Fruit fly (Drosophila melanogaster) whole organism, embryonic: Measurements from ENCODE around the gene scyl.

Source experiments
- BtbVII ChIP-seq: fragments of 200-800 bp; sonication (Bioruptor generic); optimal IDR thresholded peaks from 3 replicates; lab custom pipeline; 2017; ENCODE audit warnings: missing biosample characterization, mild to moderate bottlenecking, missing genetic modification characterization
- CG13287 ChIP-seq: fragments of 200-800 bp; sonication (Bioruptor generic); IDR thresholded peaks from 2 replicates; pipeline ENCODE4 v1.3.6; 2022; ENCODE audit warnings: missing biosample characterization, missing genetic modification characterization; ENCODE audit not compliant: partially characterized antibody
- CG15011 ChIP-seq: fragments of 200-800 bp; sonication (Bioruptor generic); optimal IDR thresholded peaks from 3 replicates; lab custom pipeline; 2018; ENCODE audit warnings: missing biosample characterization, mild to moderate bottlenecking, missing genetic modification characterization
- CG15073 ChIP-seq: fragments of 200-800 bp; sonication (Bioruptor generic); optimal IDR thresholded peaks from 2 replicates; lab custom pipeline; 2016; ENCODE audit warnings: missing biosample characterization, missing genetic modification characterization
- CG15514 ChIP-seq: fragments of 200-800 bp; sonication (Bioruptor generic); optimal IDR thresholded peaks from 3 replicates; lab custom pipeline; 2017; ENCODE audit warnings: missing biosample characterization, missing genetic modification characterization, mild to moderate bottlenecking, moderate library complexity, missing genetic modification reagents
- CG16813 ChIP-seq: fragments of 200-800 bp; sonication (Bioruptor generic); IDR thresholded peaks from 3 replicates; pipeline ENCODE4 v1.3.6; 2022; ENCODE audit warnings: missing biosample characterization, missing genetic modification characterization; ENCODE audit not compliant: partially characterized antibody
- CG17186 ChIP-seq: fragments of 200-800 bp; sonication (Bioruptor generic); optimal IDR thresholded peaks from 3 replicates; lab custom pipeline; 2017; ENCODE audit warnings: missing biosample characterization, missing genetic modification reagents, missing genetic modification characterization
- CG17359 ChIP-seq: fragments of 200-800 bp; sonication (Bioruptor generic); optimal IDR thresholded peaks from 3 replicates; lab custom pipeline; 2018; ENCODE audit warnings: missing biosample characterization, mild to moderate bottlenecking, missing genetic modification characterization, moderate library complexity
- CG18011 ChIP-seq: fragments of 200-800 bp; sonication (Bioruptor generic); optimal IDR thresholded peaks from 2 replicates; lab custom pipeline; 2017; ENCODE audit warnings: missing biosample characterization, missing genetic modification characterization, mild to moderate bottlenecking, moderate library complexity, missing genotype
- CG18599 ChIP-seq: fragments of 200-800 bp; sonication (Bioruptor generic); optimal IDR thresholded peaks from 3 replicates; lab custom pipeline; 2017; ENCODE audit warnings: missing biosample characterization, missing genetic modification characterization, mild to moderate bottlenecking, moderate library complexity, missing genetic modification reagents
- CG2116 ChIP-seq: fragments of 200-800 bp; sonication (Bioruptor generic); optimal IDR thresholded peaks from 3 replicates; lab custom pipeline; 2018; ENCODE audit warnings: missing biosample characterization, mild to moderate bottlenecking, missing genetic modification characterization
- CG3065 ChIP-seq: fragments of 200-800 bp; sonication (Bioruptor generic); optimal IDR thresholded peaks from 2 replicates; lab custom pipeline; 2016; ENCODE audit warnings: missing biosample characterization, missing genetic modification characterization
- CG3163 ChIP-seq: fragments of 200-800 bp; sonication (Bioruptor generic); optimal IDR thresholded peaks from 3 replicates; lab custom pipeline; 2016; ENCODE audit warnings: missing biosample characterization, missing genetic modification characterization
- CG3407 ChIP-seq: fragments of 200-800 bp; sonication (Bioruptor generic); optimal IDR thresholded peaks from 2 replicates; lab custom pipeline; 2018; ENCODE audit warnings: missing biosample characterization, mild to moderate bottlenecking, missing genetic modification characterization
- CG4424 ChIP-seq: fragments of 200-800 bp; sonication (Bioruptor generic); optimal IDR thresholded peaks from 3 replicates; lab custom pipeline; 2016; ENCODE audit warnings: missing biosample characterization, missing genetic modification characterization
- CrebB ChIP-seq: fragments of 200-800 bp; sonication (Bioruptor generic); optimal IDR thresholded peaks from 3 replicates; lab custom pipeline; 2018; ENCODE audit warnings: missing biosample characterization, mild to moderate bottlenecking, missing genetic modification characterization
- Dad ChIP-seq: fragments of 200-800 bp; sonication (Bioruptor generic); optimal IDR thresholded peaks from 3 replicates; lab custom pipeline; 2016; ENCODE audit warnings: missing biosample characterization, missing genetic modification characterization
- ERR ChIP-seq: fragments of 200-800 bp; sonication (Bioruptor generic); optimal IDR thresholded peaks from 2 replicates; lab custom pipeline; 2016; ENCODE audit warnings: missing biosample characterization, missing genetic modification characterization
- H2.0 ChIP-seq: fragments of 200-800 bp; sonication (Bioruptor generic); IDR thresholded peaks from 2 replicates; pipeline ENCODE4 v1.3.6; 2022; ENCODE audit warnings: missing biosample characterization, missing genetic modification characterization
- HHEX ChIP-seq: fragments of 200-800 bp; sonication (Bioruptor generic); optimal IDR thresholded peaks from 3 replicates; lab custom pipeline; 2017; ENCODE audit warnings: missing biosample characterization, mild to moderate bottlenecking, missing genetic modification characterization, missing genetic modification reagents
- MESR4 ChIP-seq: fragments of 200-800 bp; sonication (Bioruptor generic); optimal IDR thresholded peaks from 2 replicates; lab custom pipeline; 2018; ENCODE audit warnings: missing biosample characterization, mild to moderate bottlenecking, missing genetic modification characterization, moderate library complexity
- Myb ChIP-seq: fragments of 200-800 bp; sonication (Bioruptor generic); optimal IDR thresholded peaks from 2 replicates; lab custom pipeline; 2016; ENCODE audit warnings: missing biosample characterization, missing genetic modification characterization
- NfI ChIP-seq: fragments of 200-800 bp; sonication (Bioruptor generic); optimal IDR thresholded peaks from 3 replicates; lab custom pipeline; 2018; ENCODE audit warnings: missing biosample characterization, mild to moderate bottlenecking, missing genetic modification characterization, moderate library complexity
- Opbp ChIP-seq: fragments of 200-800 bp; sonication (Bioruptor generic); IDR thresholded peaks from 3 replicates; pipeline ENCODE4 v1.3.6; 2022; ENCODE audit warnings: missing biosample characterization, missing genetic modification characterization; ENCODE audit not compliant: partially characterized antibody
- Rx ChIP-seq: fragments of 200-800 bp; sonication (Bioruptor generic); IDR thresholded peaks from 2 replicates; pipeline ENCODE4 v1.3.6; 2022; ENCODE audit warnings: missing biosample characterization, missing genetic modification characterization
- Sin3A ChIP-seq: fragments of >200 bp; optimal IDR thresholded peaks from 2 replicates; lab custom pipeline; 2018
- Stat92E ChIP-seq, 3 experiments: fragments of >200 bp in 2 of 3; fragments of 200-800 bp in 1 of 3; sonication (Bioruptor generic) in 1 of 3; optimal IDR thresholded peaks; 2 replicates each; lab custom pipeline; 2017 to 2019; ENCODE audit warnings: missing biosample characterization in 3 of 3, missing genetic modification characterization in 3 of 3, mild to moderate bottlenecking in 1 of 3, moderate library complexity in 1 of 3
- Vsx1 ChIP-seq: fragments of 200-800 bp; sonication (Bioruptor generic); optimal IDR thresholded peaks from 2 replicates; lab custom pipeline; 2017; ENCODE audit warnings: missing biosample characterization, mild to moderate bottlenecking, missing genetic modification characterization, missing genetic modification reagents
- Xbp1 ChIP-seq: fragments of 200-800 bp; sonication (Bioruptor generic); optimal IDR thresholded peaks from 3 replicates; lab custom pipeline; 2016; ENCODE audit warnings: missing biosample characterization, mild to moderate bottlenecking, missing genetic modification characterization
- ab ChIP-seq: fragments of 200-800 bp; sonication (Bioruptor generic); optimal IDR thresholded peaks from 2 replicates; lab custom pipeline; 2016; ENCODE audit warnings: missing biosample characterization, missing genetic modification characterization
- bowl ChIP-seq: fragments of 200-800 bp; sonication (Bioruptor generic); IDR thresholded peaks from 2 replicates; pipeline ENCODE4 v1.3.6; 2022; ENCODE audit warnings: missing biosample characterization, missing genetic modification characterization
- dan ChIP-seq: fragments of 200-800 bp; sonication (Bioruptor generic); IDR thresholded peaks from 2 replicates; pipeline ENCODE4 v1.3.6; 2022; ENCODE audit warnings: missing biosample characterization, missing genetic modification characterization
- ems ChIP-seq: fragments of 200-800 bp; sonication (Bioruptor generic); optimal IDR thresholded peaks from 3 replicates; lab custom pipeline; 2016; ENCODE audit warnings: missing biosample characterization, missing genetic modification characterization
- eve ChIP-seq, 2 experiments: fragments of >200 bp; optimal IDR thresholded peaks; 2 replicates each; lab custom pipeline; 2017; ENCODE audit warnings: missing biosample characterization in 2 of 2, missing genetic modification characterization in 2 of 2
- fd64A ChIP-seq: fragments of 200-800 bp; sonication (Bioruptor generic); optimal IDR thresholded peaks from 3 replicates; lab custom pipeline; 2018; ENCODE audit warnings: missing biosample characterization, mild to moderate bottlenecking, missing genetic modification characterization
- gfzf ChIP-seq: fragments of 200-800 bp; sonication (Bioruptor generic); optimal IDR thresholded peaks from 2 replicates; lab custom pipeline; 2016; ENCODE audit warnings: missing biosample characterization, mild to moderate bottlenecking, missing genetic modification characterization, moderate library complexity
- ham ChIP-seq: fragments of 200-800 bp; sonication (Bioruptor generic); IDR thresholded peaks from 2 replicates; pipeline ENCODE4 v1.3.6; 2022; ENCODE audit warnings: missing biosample characterization, missing genetic modification characterization
- nerfin-1 ChIP-seq: fragments of 200-800 bp; sonication (Bioruptor generic); optimal IDR thresholded peaks from 3 replicates; lab custom pipeline; 2019; ENCODE audit warnings: missing biosample characterization, mild to moderate bottlenecking, missing genetic modification characterization, moderate library complexity
- nmo ChIP-seq: fragments of 200-800 bp; sonication (Bioruptor generic); optimal IDR thresholded peaks from 2 replicates; lab custom pipeline; 2018; ENCODE audit warnings: missing biosample characterization, mild to moderate bottlenecking, missing genetic modification characterization, moderate library complexity
- pan ChIP-seq, 4 experiments: fragments of >200 bp in 3 of 4; fragments of 200-800 bp in 1 of 4; sonication (Bioruptor generic) in 1 of 4; optimal IDR thresholded peaks in 3 of 4; IDR thresholded peaks in 1 of 4; 2 replicates each; pipeline versions ENCODE4 v1.3.6 to Lab custom; 2017 to 2022; ENCODE audit warnings: missing biosample characterization in 2 of 4, missing genetic modification characterization in 2 of 4, mixed read lengths in 1 of 4
- pzg ChIP-seq: fragments of 200-800 bp; sonication (Bioruptor generic); optimal IDR thresholded peaks from 3 replicates; lab custom pipeline; 2018; ENCODE audit warnings: missing biosample characterization, mild to moderate bottlenecking, missing genetic modification characterization, moderate library complexity
- sisA ChIP-seq: fragments of 200-800 bp; sonication (Bioruptor generic); IDR thresholded peaks from 2 replicates; pipeline ENCODE4 v1.3.6; 2022; ENCODE audit warnings: missing biosample characterization, missing genetic modification characterization
- slbo ChIP-seq: fragments of 200-800 bp; sonication (Bioruptor generic); IDR thresholded peaks from 2 replicates; pipeline ENCODE4 v1.3.6; 2022; ENCODE audit warnings: missing biosample characterization, missing genetic modification characterization
- slou ChIP-seq: fragments of 200-800 bp; sonication (Bioruptor generic); optimal IDR thresholded peaks from 3 replicates; lab custom pipeline; 2016; ENCODE audit warnings: missing biosample characterization, missing genetic modification characterization
- sqz ChIP-seq: fragments of 200-800 bp; sonication (Bioruptor generic); optimal IDR thresholded peaks from 3 replicates; lab custom pipeline; 2018; ENCODE audit warnings: missing biosample characterization, mild to moderate bottlenecking, missing genetic modification characterization
- toy ChIP-seq: fragments of 200-800 bp; sonication (Bioruptor generic); IDR thresholded peaks from 2 replicates; pipeline ENCODE4 v1.3.6; 2022; ENCODE audit warnings: missing biosample characterization, missing genetic modification characterization
- trem ChIP-seq: fragments of 200-800 bp; optimal IDR thresholded peaks from 3 replicates; lab custom pipeline; 2019; ENCODE audit warnings: missing biosample characterization, mild to moderate bottlenecking, missing genetic modification characterization, moderate library complexity
- vfl ChIP-seq: fragments of 200-800 bp; sonication (Bioruptor generic); optimal IDR thresholded peaks from 2 replicates; lab custom pipeline; 2016; ENCODE audit warnings: missing biosample characterization, missing genetic modification characterization
- zf30C ChIP-seq: fragments of 200-800 bp; sonication (Bioruptor generic); optimal IDR thresholded peaks from 3 replicates; lab custom pipeline; 2018; ENCODE audit warnings: missing biosample characterization, mild to moderate bottlenecking, missing genetic modification characterization

The scyl gene

dm6 chr3L:11273444-11274141 is 21.5 kb downstream of the scyl start (continued):
- TF ChIP-seq HHEX (GFP tag; lab: Kevin White, UChicago): no peak
- no peak for TF ChIP-seq ab (GFP tag; lab: Kevin White, UChicago)
- peak; percentile 35 for TF ChIP-seq nerfin-1 (tag; lab: Kevin White, UChicago)
- no peak for TF ChIP-seq CG3163 (GFP tag; lab: Kevin White, UChicago)
- TF ChIP-seq ham: no peak
- peak; percentile 71 for TF ChIP-seq Vsx1
- TF ChIP-seq Dad (GFP tag; lab: Kevin White, UChicago): no peak
- no peak for TF ChIP-seq slbo (GFP tag; lab: Robert Waterston, UW)
- TF ChIP-seq pzg (GFP tag; lab: Kevin White, UChicago): no peak
- no peak for TF ChIP-seq CG4424 (GFP tag; lab: Kevin White, UChicago)
- TF ChIP-seq bowl (GFP tag; lab: Robert Waterston, UW): no peak
- no peak for TF ChIP-seq MESR4 (GFP tag; lab: Kevin White, UChicago)
- TF ChIP-seq Opbp: no peak
- no peak for TF ChIP-seq nmo (GFP tag; lab: Kevin White, UChicago)
- TF ChIP-seq eve (GFP tag; optimal IDR thresholded peaks at IDR 0.05; lab: Kevin White, UChicago): peak in 1 of 2 experiments; percentile 30
- TF ChIP-seq NfI: no peak
- no peak for TF ChIP-seq CG15514 (GFP tag; lab: Kevin White, UChicago)
- TF ChIP-seq sisA (GFP tag; lab: Robert Waterston, UW): no peak
- no peak for TF ChIP-seq dan
- peak; percentile 36 for TF ChIP-seq fd64A
- no peak for TF ChIP-seq CG18011 (GFP tag; lab: Kevin White, UChicago)
- no peak for TF ChIP-seq Myb (GFP tag; lab: Kevin White, UChicago)
- no peak for TF ChIP-seq CG15073 (GFP tag; lab: Kevin White, UChicago)
- TF ChIP-seq Stat92E (GFP tag; optimal IDR thresholded peaks at IDR 0.05; lab: Kevin White, UChicago): no peak
- peak; percentile 58 for TF ChIP-seq CG3407 (GFP tag; lab: Kevin White, UChicago)
- no peak for TF ChIP-seq CG13287 (GFP tag; lab: Robert Waterston, UW)
- no peak for TF ChIP-seq CG16813 (GFP tag; lab: Robert Waterston, UW)
- no peak for TF ChIP-seq CG18599 (GFP tag; lab: Kevin White, UChicago)
- no peak for TF ChIP-seq Rx (GFP tag; lab: Robert Waterston, UW)
- no peak for TF ChIP-seq gfzf (GFP tag; lab: Kevin White, UChicago)
- TF ChIP-seq CG3065 (GFP tag; lab: Kevin White, UChicago): no peak
- no peak for TF ChIP-seq Sin3A (lab: Kevin White, UChicago)
- TF ChIP-seq CG17359 (tag; lab: Kevin White, UChicago): no peak
- no peak for TF ChIP-seq BtbVII (GFP tag; lab: Kevin White, UChicago)
- no peak for TF ChIP-seq toy (GFP tag; lab: Robert Waterston, UW)
- no peak for TF ChIP-seq CG15011 (GFP tag; lab: Kevin White, UChicago)
- no peak for TF ChIP-seq slou (GFP tag; lab: Kevin White, UChicago)
- no peak for TF ChIP-seq vfl (GFP tag; lab: Kevin White, UChicago)
- no peak for TF ChIP-seq sqz (GFP tag; lab: Kevin White, UChicago)
- no peak for TF ChIP-seq H2.0 (GFP tag; lab: Robert Waterston, UW)
- no peak for TF ChIP-seq CG2116
- no peak for TF ChIP-seq CG17186 (GFP tag; lab: Kevin White, UChicago)
- TF ChIP-seq zf30C: no peak
- no peak for TF ChIP-seq pan (optimal IDR thresholded peaks at IDR 0.05; lab: Kevin White, UChicago)
- no peak for TF ChIP-seq pan (GFP tag; optimal IDR thresholded peaks at IDR 0.05 in 1 of 2, IDR thresholded peaks at IDR 0.05 in 1 of 2)
- TF ChIP-seq trem: peak; percentile 27
- TF ChIP-seq ems (GFP tag; lab: Kevin White, UChicago): no peak
- no peak for TF ChIP-seq ERR (GFP tag; lab: Kevin White, UChicago)
- TF ChIP-seq CrebB: no peak
- no peak for TF ChIP-seq Xbp1 (GFP tag; lab: Kevin White, UChicago)
